Fruit fly (Drosophila melanogaster): ENCODE measurements around the gene Es2.

DNA sequence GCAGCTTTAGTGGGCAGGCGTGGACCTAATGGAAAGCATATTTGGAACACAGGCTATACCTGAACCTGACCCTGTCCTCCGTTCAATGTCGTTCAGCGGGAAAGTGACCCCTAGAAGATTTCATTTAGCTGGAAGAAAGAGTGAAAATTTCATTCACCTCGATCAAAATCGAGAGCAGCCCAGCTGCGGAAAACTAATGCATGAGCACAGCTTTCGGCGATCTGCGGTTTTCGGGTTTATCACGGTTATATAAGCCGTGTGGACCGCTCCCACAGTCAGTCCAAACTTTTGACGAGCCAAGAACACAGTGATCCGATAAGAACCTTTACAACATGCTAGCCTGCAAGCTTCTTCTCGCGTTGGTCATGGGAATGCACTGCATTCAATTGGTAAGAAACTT lies 9.3 kb downstream of the Es2 start, which contains the start of gene Cp7Fa:
- TF ChIP-seq psq (optimal IDR thresholded peaks at IDR 0.05) (no peak), ttk (optimal IDR thresholded peaks at IDR 0.05) (no peak)
